Fruit fly (Drosophila melanogaster): ENCODE measurements around the gene P5cr.

DNA sequence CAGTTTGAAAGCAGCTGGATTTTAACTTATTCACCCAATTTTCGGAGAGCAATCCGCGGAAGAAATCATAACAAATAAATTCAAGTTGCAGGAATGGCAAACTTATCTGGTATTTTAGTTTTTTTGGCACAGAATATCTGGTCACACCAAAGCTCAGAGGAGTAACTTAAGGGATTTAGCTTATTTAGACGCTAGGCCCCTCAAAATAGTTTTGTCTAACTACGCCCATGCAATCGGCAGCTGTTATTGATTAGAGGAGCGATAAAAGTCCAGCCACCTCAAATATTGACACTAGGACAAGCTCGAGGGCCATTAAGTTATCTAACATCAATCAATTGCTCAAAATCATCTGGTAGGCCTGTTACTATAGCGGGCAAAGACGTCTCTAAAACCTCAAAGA, at the start of gene P5cr, which contains the start of gene GatA:
- TF ChIP-seq Sp1 (GFP tag; optimal IDR thresholded peaks at IDR 0.05) = peak; percentile 55
- no peak for TF ChIP-seq Myc (optimal IDR thresholded peaks at IDR 0.05)
- peak; percentile 96 for TF ChIP-seq Hr83 (GFP tag; optimal IDR thresholded peaks at IDR 0.05; ENCODE audit: poor library complexity, severe bottlenecking)
- no peak for TF ChIP-seq usp (GFP tag; optimal IDR thresholded peaks at IDR 0.05)
- TF ChIP-seq CG32264 (GFP tag; optimal IDR thresholded peaks at IDR 0.05) = no peak

Data from whole organism, wandering third instar larva.